Worm (Caenorhabditis elegans) whole organism, young adult: ENCODE results near the gene frh-1.

Source experiments
- F49E8.2 ChIP-seq: sonication (generic microtip); optimal IDR thresholded peaks from 3 replicates; lab custom pipeline; 2017; ENCODE audit warnings: missing genetic modification characterization, mild to moderate bottlenecking, missing compliant biosample characterization, antibody characterized with exemption, moderate library complexity; ENCODE audit not compliant: insufficient read depth
- F52B5.7 ChIP-seq: sonication (generic microtip); optimal IDR thresholded peaks from 2 replicates; lab custom pipeline; 2016; ENCODE audit warnings: mild to moderate bottlenecking, missing genetic modification characterization, missing compliant biosample characterization
- nfya-1 ChIP-seq: sonication (generic microtip); optimal IDR thresholded peaks from 2 replicates; lab custom pipeline; 2017; ENCODE audit warnings: antibody characterized with exemption, missing compliant biosample characterization, missing genetic modification characterization, borderline replicate concordance; ENCODE audit not compliant: insufficient read depth
- nhr-80 ChIP-seq: sonication (generic microtip); optimal IDR thresholded peaks from 2 replicates; lab custom pipeline; 2016; ENCODE audit warnings: missing genetic modification characterization, missing compliant biosample characterization
- tlf-1 ChIP-seq: fragments of 200-800 bp; sonication (Bioruptor generic); optimal IDR thresholded peaks from 2 replicates; lab custom pipeline; 2018; ENCODE audit warnings: mild to moderate bottlenecking, missing genetic modification characterization, missing compliant biosample characterization

- TF ChIP-seq tlf-1 (GFP tag; lab: Kevin White, UChicago) (no peak), nhr-80 (tag; lab: Kevin White, UChicago) (no peak), F49E8.2 (tag; lab: Kevin White, UChicago) (no peak), nfya-1 (tag; lab: Kevin White, UChicago) (no peak), F52B5.7 (no peak)
Observed at ce11 chrII:5959575-5960119, 42.4 kb downstream of the frh-1 start.
